Worm (Caenorhabditis elegans): Measurements from ENCODE around the gene srv-22.

- no peak for TF ChIP-seq lin-11 (tag; optimal IDR thresholded peaks at IDR 0.05)
- no peak for TF ChIP-seq nhr-25 (tag; optimal IDR thresholded peaks at IDR 0.05)
- no peak for TF ChIP-seq unc-55 (GFP tag; optimal IDR thresholded peaks at IDR 0.05)
Observed at ce11 chrIV:5865818-5866217, 13.9 kb downstream of the srv-22 start, which contains the start of gene spe-27.
